Fruit fly (Drosophila melanogaster) whole organism, prepupa: ENCODE measurements around the gene fbl.

Source experiments
- Blimp-1 ChIP-seq: fragments of 200-800 bp; sonication (Bioruptor generic); optimal IDR thresholded peaks from 3 replicates; lab custom pipeline; 2017; ENCODE audit warnings: missing biosample characterization, missing genetic modification characterization, mild to moderate bottlenecking, moderate library complexity, missing genetic modification reagents
- CG10631 ChIP-seq: fragments of 200-800 bp; sonication (Bioruptor generic); optimal IDR thresholded peaks from 2 replicates; lab custom pipeline; 2016; ENCODE audit warnings: missing biosample characterization, missing genetic modification characterization
- CG11294 ChIP-seq: fragments of 200-800 bp; sonication (Bioruptor generic); IDR thresholded peaks from 2 replicates; pipeline ENCODE4 v1.3.6; 2022; ENCODE audit warnings: missing biosample characterization, missing genetic modification characterization
- CG11762 ChIP-seq: fragments of 200-800 bp; sonication (Bioruptor generic); optimal IDR thresholded peaks from 3 replicates; lab custom pipeline; 2016; ENCODE audit warnings: missing biosample characterization, missing genetic modification characterization; ENCODE audit not compliant: insufficient read depth
- CG15336 ChIP-seq: fragments of 200-800 bp; sonication (Bioruptor generic); IDR thresholded peaks from 2 replicates; pipeline ENCODE4 v1.3.6; 2022; ENCODE audit warnings: missing biosample characterization, missing genetic modification characterization
- CG1621 ChIP-seq: fragments of 200-800 bp; sonication (Bioruptor generic); optimal IDR thresholded peaks from 3 replicates; lab custom pipeline; 2018; ENCODE audit warnings: missing biosample characterization, mild to moderate bottlenecking, missing genetic modification characterization
- CG16779 ChIP-seq: fragments of 200-800 bp; sonication (Bioruptor generic); optimal IDR thresholded peaks from 3 replicates; lab custom pipeline; 2017; ENCODE audit warnings: missing biosample characterization, mild to moderate bottlenecking, missing genetic modification characterization
- CG3032 ChIP-seq: fragments of 200-800 bp; optimal IDR thresholded peaks from 2 replicates; lab custom pipeline; 2019; ENCODE audit warnings: missing biosample characterization, mild to moderate bottlenecking, missing genetic modification characterization, moderate library complexity
- CG3919 ChIP-seq: fragments of 200-800 bp; sonication (Bioruptor generic); optimal IDR thresholded peaks from 3 replicates; lab custom pipeline; 2016; ENCODE audit warnings: missing biosample characterization, missing genetic modification characterization
- CG4318 ChIP-seq: fragments of 200-800 bp; sonication (Bioruptor generic); optimal IDR thresholded peaks from 3 replicates; lab custom pipeline; 2017; ENCODE audit warnings: missing biosample characterization, mild to moderate bottlenecking, missing genetic modification characterization
- CG6163 ChIP-seq: fragments of 200-800 bp; sonication (Bioruptor generic); IDR thresholded peaks from 3 replicates; pipeline ENCODE4 v1.3.6; 2022; ENCODE audit warnings: missing biosample characterization, missing genetic modification characterization
- CG6276 ChIP-seq: fragments of 200-800 bp; sonication (Bioruptor generic); optimal IDR thresholded peaks from 2 replicates; lab custom pipeline; 2017; ENCODE audit warnings: missing biosample characterization, mild to moderate bottlenecking, missing genetic modification characterization
- CG6792 ChIP-seq: fragments of 200-800 bp; sonication (Bioruptor generic); optimal IDR thresholded peaks from 3 replicates; lab custom pipeline; 2016; ENCODE audit warnings: missing biosample characterization, missing genetic modification characterization
- CG6854 ChIP-seq: fragments of 200-800 bp; sonication (Bioruptor generic); optimal IDR thresholded peaks from 2 replicates; lab custom pipeline; 2017; ENCODE audit warnings: missing biosample characterization, mild to moderate bottlenecking, missing genetic modification characterization
- CG7368 ChIP-seq: fragments of 200-800 bp; sonication (Bioruptor generic); optimal IDR thresholded peaks from 3 replicates; lab custom pipeline; 2016; ENCODE audit warnings: missing biosample characterization, missing genetic modification characterization
- CG8119 ChIP-seq: fragments of 200-800 bp; sonication (Bioruptor generic); IDR thresholded peaks from 3 replicates; pipeline ENCODE4 v1.3.6; 2022; ENCODE audit warnings: missing biosample characterization, missing genetic modification characterization
- CG8632 ChIP-seq: fragments of 200-800 bp; sonication (Bioruptor generic); optimal IDR thresholded peaks from 3 replicates; lab custom pipeline; 2016; ENCODE audit warnings: missing biosample characterization, missing genetic modification characterization
- CG9139 ChIP-seq: fragments of 200-800 bp; sonication (Bioruptor generic); optimal IDR thresholded peaks from 3 replicates; lab custom pipeline; 2017; ENCODE audit warnings: missing biosample characterization, mild to moderate bottlenecking, missing genetic modification characterization
- Eip75B ChIP-seq: fragments of 200-800 bp; sonication (Bioruptor generic); optimal IDR thresholded peaks from 3 replicates; lab custom pipeline; 2016; ENCODE audit warnings: missing biosample characterization, missing genetic modification characterization
- Eip78C ChIP-seq: fragments of 200-800 bp; sonication (Bioruptor generic); peaks from one replicate; lab custom pipeline; 2016; ENCODE audit warnings: missing biosample characterization, missing genetic modification characterization
- Eip93F ChIP-seq: fragments of 200-800 bp; sonication (Bioruptor generic); optimal IDR thresholded peaks from 2 replicates; lab custom pipeline; 2016; ENCODE audit warnings: missing biosample characterization, mild to moderate bottlenecking, missing genetic modification characterization
- Ets21C ChIP-seq: fragments of 200-800 bp; sonication (Bioruptor generic); optimal IDR thresholded peaks from 3 replicates; lab custom pipeline; 2016; ENCODE audit warnings: missing biosample characterization, missing genetic modification characterization
- Ets96B ChIP-seq: fragments of 200-800 bp; optimal IDR thresholded peaks from 2 replicates; lab custom pipeline; 2019; ENCODE audit warnings: missing biosample characterization, mild to moderate bottlenecking, missing genetic modification characterization, moderate library complexity
- Hr38 ChIP-seq: sonication (Bioruptor generic); optimal IDR thresholded peaks from 2 replicates; lab custom pipeline; 2016; ENCODE audit warnings: missing biosample characterization, missing genetic modification characterization
- Hr39 ChIP-seq: fragments of 200-800 bp; sonication (Bioruptor generic); optimal IDR thresholded peaks from 2 replicates; lab custom pipeline; 2016; ENCODE audit warnings: missing biosample characterization, missing genetic modification characterization
- Hr4 ChIP-seq: fragments of 200-800 bp; sonication (Bioruptor generic); optimal IDR thresholded peaks from 3 replicates; lab custom pipeline; 2016; ENCODE audit warnings: missing biosample characterization, missing genetic modification characterization
- Lpt ChIP-seq: fragments of 200-800 bp; sonication (Bioruptor generic); optimal IDR thresholded peaks from 3 replicates; lab custom pipeline; 2016; ENCODE audit warnings: missing biosample characterization, missing genetic modification characterization
- Smox ChIP-seq: fragments of 200-800 bp; sonication (Bioruptor generic); optimal IDR thresholded peaks from 3 replicates; lab custom pipeline; 2016; ENCODE audit warnings: missing biosample characterization, missing genetic modification characterization
- Sox102F ChIP-seq: fragments of 200-800 bp; sonication (Bioruptor generic); optimal IDR thresholded peaks from 2 replicates; lab custom pipeline; 2016; ENCODE audit warnings: missing biosample characterization, mild to moderate bottlenecking, missing genetic modification characterization
- Sox14 ChIP-seq: fragments of 200-800 bp; sonication (Bioruptor generic); optimal IDR thresholded peaks from 3 replicates; lab custom pipeline; 2016; ENCODE audit warnings: missing biosample characterization, missing genetic modification characterization
- Sox15 ChIP-seq: fragments of 200-800 bp; sonication (Bioruptor generic); optimal IDR thresholded peaks from 3 replicates; lab custom pipeline; 2016; ENCODE audit warnings: missing biosample characterization, missing genetic modification characterization
- achi ChIP-seq: fragments of 200-800 bp; sonication (Bioruptor generic); optimal IDR thresholded peaks from 3 replicates; lab custom pipeline; 2016; ENCODE audit warnings: missing biosample characterization, missing genetic modification characterization
- acj6 ChIP-seq: fragments of 200-800 bp; sonication (Bioruptor generic); optimal IDR thresholded peaks from 3 replicates; lab custom pipeline; 2016; ENCODE audit warnings: missing biosample characterization, missing genetic modification characterization
- cyc ChIP-seq: fragments of 200-800 bp; sonication (Bioruptor generic); optimal IDR thresholded peaks from 3 replicates; lab custom pipeline; 2016; ENCODE audit warnings: missing biosample characterization, missing genetic modification characterization
- dac ChIP-seq: fragments of 200-800 bp; sonication (Bioruptor generic); optimal IDR thresholded peaks from 2 replicates; lab custom pipeline; 2017; ENCODE audit warnings: missing biosample characterization, mild to moderate bottlenecking, missing genetic modification characterization
- dsx ChIP-seq: fragments of 200-800 bp; optimal IDR thresholded peaks from 3 replicates; lab custom pipeline; 2019; ENCODE audit warnings: missing biosample characterization, mild to moderate bottlenecking, missing genetic modification characterization, moderate library complexity; ENCODE audit not compliant: poor library complexity, severe bottlenecking
- eg ChIP-seq: fragments of 200-800 bp; sonication (Bioruptor generic); IDR thresholded peaks from 3 replicates; pipeline ENCODE4 v1.3.6; 2022; ENCODE audit warnings: missing biosample characterization, missing genetic modification characterization
- esn ChIP-seq: fragments of 200-800 bp; sonication (Bioruptor generic); optimal IDR thresholded peaks from 2 replicates; lab custom pipeline; 2016; ENCODE audit warnings: missing biosample characterization, mild to moderate bottlenecking, missing genetic modification characterization, moderate library complexity
- fd59A ChIP-seq: fragments of 200-800 bp; sonication (Bioruptor generic); optimal IDR thresholded peaks from 2 replicates; lab custom pipeline; 2017; ENCODE audit warnings: missing biosample characterization, mild to moderate bottlenecking, missing genetic modification characterization, missing genetic modification reagents
- fd85E ChIP-seq: fragments of 200-800 bp; sonication (Bioruptor generic); optimal IDR thresholded peaks from 3 replicates; lab custom pipeline; 2016; ENCODE audit warnings: missing biosample characterization, missing genetic modification characterization
- pdm3 ChIP-seq: fragments of 200-800 bp; sonication (Bioruptor generic); optimal IDR thresholded peaks from 3 replicates; lab custom pipeline; 2016; ENCODE audit warnings: missing biosample characterization, missing genetic modification characterization
- salr ChIP-seq, 2 experiments: fragments of 200-800 bp; sonication (Bioruptor generic); optimal IDR thresholded peaks; 3 replicates each; lab custom pipeline; 2016 to 2018; ENCODE audit warnings: missing biosample characterization in 2 of 2, missing genetic modification characterization in 2 of 2, mild to moderate bottlenecking in 1 of 2
- ss ChIP-seq, 2 experiments: fragments of 200-800 bp; sonication (Bioruptor generic); optimal IDR thresholded peaks; 2 replicates in 1 of 2; 3 replicates in 1 of 2; lab custom pipeline; 2017 to 2018; ENCODE audit warnings: mild to moderate bottlenecking in 2 of 2, missing biosample characterization in 2 of 2, missing genetic modification characterization in 2 of 2, moderate library complexity in 1 of 2
- topi ChIP-seq: fragments of 200-800 bp; sonication (Bioruptor generic); optimal IDR thresholded peaks from 3 replicates; lab custom pipeline; 2016; ENCODE audit warnings: missing biosample characterization, missing genetic modification characterization

Gene fbl

dm6 chr3L:20398243-20399222, 14.3 kb downstream of the fbl start (continued):
- peak; percentile 82 for TF ChIP-seq dac (GFP tag; lab: Kevin White, UChicago)
- peak; percentile 74 for TF ChIP-seq CG7368 (GFP tag; lab: Kevin White, UChicago)
- TF ChIP-seq CG8119 (GFP tag; lab: Robert Waterston, UW), result peak; percentile 76
- peak; percentile 85 for TF ChIP-seq CG15336 (GFP tag; lab: Robert Waterston, UW)
- TF ChIP-seq CG6792 (GFP tag; lab: Kevin White, UChicago), result peak; percentile 78
- TF ChIP-seq achi (GFP tag; lab: Kevin White, UChicago), result peak; percentile 80
- TF ChIP-seq cyc (GFP tag; lab: Kevin White, UChicago), result peak; percentile 59
- TF ChIP-seq Hr4 (GFP tag; lab: Kevin White, UChicago), result peak; percentile 88
- TF ChIP-seq Sox15 (GFP tag; lab: Kevin White, UChicago), result peak; percentile 70
- peak; percentile 69 for TF ChIP-seq CG16779
- TF ChIP-seq Blimp-1 (GFP tag; lab: Kevin White, UChicago), result no peak

DNA sequence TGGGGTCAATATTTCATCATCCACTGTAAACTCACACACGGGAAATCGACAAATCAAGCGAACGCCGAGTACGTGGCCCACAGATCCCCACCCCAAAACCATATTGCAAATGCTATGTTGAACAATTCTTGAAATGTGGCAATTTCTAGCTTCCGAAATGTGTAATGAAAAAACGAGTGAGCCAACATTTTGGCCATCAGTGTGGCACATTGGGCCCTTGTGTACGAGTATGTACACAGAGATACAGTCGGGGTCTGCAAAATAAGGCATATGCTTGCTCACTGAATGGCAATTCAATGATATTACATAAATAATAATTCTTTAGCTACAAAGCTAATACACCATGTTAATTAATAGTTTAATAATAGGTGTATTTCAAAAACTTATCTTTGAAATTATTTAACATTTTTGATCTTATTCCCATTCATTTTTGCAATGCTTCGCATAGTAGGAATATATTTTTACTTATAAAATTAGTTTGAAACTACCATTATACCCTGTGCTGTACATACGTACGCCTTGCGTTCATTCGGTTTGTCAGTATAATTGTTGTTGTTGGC, 15.4 kb downstream of the fbl start:
- TF ChIP-seq CG10631 (GFP tag; lab: Kevin White, UChicago) (peak; percentile 91), CG6163 (GFP tag; lab: Robert Waterston, UW) (peak; percentile 84), CG1621 (tag; lab: Kevin White, UChicago) (peak; percentile 77), CG3032 (tag; lab: Kevin White, UChicago) (peak; percentile 90), CG3919 (peak; percentile 93), Ets96B (peak; percentile 89), Hr39 (GFP tag; lab: Kevin White, UChicago) (peak; percentile 91), acj6 (GFP tag; lab: Kevin White, UChicago) (peak; percentile 95), Eip78C (GFP tag; lab: Kevin White, UChicago) (peak; percentile 99), CG9139 (peak; percentile 78), salr (GFP tag; optimal IDR thresholded peaks at IDR 0.05; lab: Kevin White, UChicago) (peak; percentile 67 to 94), CG11762 (GFP tag; lab: Kevin White, UChicago) (peak; percentile 86), CG4318 (GFP tag; lab: Kevin White, UChicago) (peak; percentile 87), achi (GFP tag; lab: Kevin White, UChicago) (peak; percentile 92), CG15336 (GFP tag; lab: Robert Waterston, UW) (peak; percentile 92), dac (GFP tag; lab: Kevin White, UChicago) (peak; percentile 79), fd85E (peak; percentile 82), Hr4 (GFP tag; lab: Kevin White, UChicago) (peak; percentile 92), Sox15 (GFP tag; lab: Kevin White, UChicago) (peak; percentile 86), ss (GFP tag; optimal IDR thresholded peaks at IDR 0.05; lab: Kevin White, UChicago) (peak; percentile 81 to 83), Sox14 (GFP tag; lab: Kevin White, UChicago) (peak; percentile 95), topi (peak; percentile 92), Blimp-1 (GFP tag; lab: Kevin White, UChicago) (peak; percentile 75), CG6792 (GFP tag; lab: Kevin White, UChicago) (peak; percentile 92), eg (GFP tag; lab: Robert Waterston, UW) (peak; percentile 87), CG8632 (GFP tag; lab: Kevin White, UChicago) (peak; percentile 91), dsx (GFP tag; lab: Kevin White, UChicago) (peak; percentile 86), esn (GFP tag; lab: Kevin White, UChicago) (peak; percentile 95), Sox102F (GFP tag; lab: Kevin White, UChicago) (peak; percentile 90), CG8119 (GFP tag; lab: Robert Waterston, UW) (peak; percentile 96), CG6276 (GFP tag; lab: Kevin White, UChicago) (peak; percentile 93), CG6854 (GFP tag; lab: Kevin White, UChicago) (peak; percentile 75), Hr38 (GFP tag; lab: Kevin White, UChicago) (peak; percentile 60), CG7368 (GFP tag; lab: Kevin White, UChicago) (peak; percentile 83), pdm3 (peak; percentile 94), Eip75B (peak; percentile 90), Smox (GFP tag; lab: Kevin White, UChicago) (peak; percentile 92), Ets21C (GFP tag; lab: Kevin White, UChicago) (peak; percentile 83), CG11294 (GFP tag; lab: Robert Waterston, UW) (peak; percentile 83), fd59A (peak; percentile 84), cyc (GFP tag; lab: Kevin White, UChicago) (peak; percentile 92), Eip93F (GFP tag; lab: Kevin White, UChicago) (peak; percentile 85), Lpt (GFP tag; lab: Kevin White, UChicago) (peak; percentile 90)
